Worm (Caenorhabditis elegans): ENCODE data around the gene T07F10.5.

Gene T07F10.5

DNA sequence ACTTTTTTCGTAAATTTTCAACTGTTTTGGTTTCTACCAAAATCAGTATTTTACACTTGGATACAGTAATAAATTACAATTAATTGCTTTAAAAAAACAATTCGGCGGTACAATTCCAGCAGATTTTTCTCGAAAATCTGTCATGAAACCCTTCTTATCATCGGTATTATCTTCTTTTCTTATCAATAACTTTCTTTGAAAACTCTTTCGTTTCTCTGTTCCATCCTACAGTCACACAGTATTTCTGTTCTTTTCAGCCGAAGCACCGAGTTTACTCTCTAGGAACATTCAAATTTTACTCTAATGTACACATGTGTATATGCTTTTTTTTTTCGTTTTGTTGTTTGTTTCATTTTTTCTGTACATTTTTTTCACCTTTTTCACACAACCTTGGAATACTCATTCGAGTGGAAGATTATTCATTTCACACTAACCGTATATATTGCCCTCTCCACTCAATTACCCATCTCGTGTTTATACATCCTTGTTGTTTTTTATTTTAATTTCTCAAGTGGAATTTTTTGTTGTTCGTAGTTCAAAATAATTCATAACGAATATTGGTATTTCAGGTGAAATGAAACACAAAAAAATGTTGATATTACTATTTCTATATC, 43.9 kb downstream of the T07F10.5 start, which contains the start of gene nid-1:
nid-1 (plus strand) TSS at position 564 of the 614 bp plus-strand sequence.
- TF ChIP-seq nhr-80 (tag; optimal IDR thresholded peaks at IDR 0.05) (peak; percentile 56), rec-8 (tag; optimal IDR thresholded peaks at IDR 0.05) (no peak), Y56A3A.18 (GFP tag; IDR thresholded peaks at IDR 0.05) (no peak), nfya-2 (GFP tag; IDR thresholded peaks at IDR 0.05) (no peak), lsy-27 (tag; optimal IDR thresholded peaks at IDR 0.05; ENCODE audit: borderline replicate concordance, insufficient read depth) (no peak), ztf-22 (GFP tag; optimal IDR thresholded peaks at IDR 0.05) (no peak), hmg-1.2 (GFP tag; IDR thresholded peaks at IDR 0.05) (peak; percentile 20; the same call in 1 of the 2 replicates), snpc-3.4 (tag; optimal IDR thresholded peaks at IDR 0.05) (no peak), tbp1 (GFP tag; optimal IDR thresholded peaks at IDR 0.05) (peak; percentile 14), snpc-1.1 (tag; optimal IDR thresholded peaks at IDR 0.05; ENCODE audit: insufficient read depth) (no peak), ceh-27 (GFP tag; optimal IDR thresholded peaks at IDR 0.05) (no peak), rpc-1 (optimal IDR thresholded peaks at IDR 0.05) (no peak), rpc-1 (tag; optimal IDR thresholded peaks at IDR 0.05) (no peak), let-607 (tag; optimal IDR thresholded peaks at IDR 0.05) (peak in 1 of 2 experiments; percentile 21), aptf-3 (GFP tag; IDR thresholded peaks at IDR 0.05) (no peak)
